Fruit fly (Drosophila melanogaster): ENCODE results near the gene CG14985.

dm6 chr3L:3972599-3972998, 30.7 kb upstream of the CG14985 start, which contains the start of gene CG43915:
- TF ChIP-seq sna (GFP tag; IDR thresholded peaks at IDR 0.05; ENCODE audit: partially characterized antibody): no peak
- TF ChIP-seq bab2 (GFP tag; optimal IDR thresholded peaks at IDR 0.05): no peak
- no peak for TF ChIP-seq CG30403 (GFP tag; optimal IDR thresholded peaks at IDR 0.05)
- TF ChIP-seq CG12744 (GFP tag; optimal IDR thresholded peaks at IDR 0.05): no peak
- no peak for TF ChIP-seq CG2712 (tag; optimal IDR thresholded peaks at IDR 0.05)
- TF ChIP-seq CG8478 (optimal IDR thresholded peaks at IDR 0.05): no peak
- no peak for TF ChIP-seq ssp (GFP tag; IDR thresholded peaks at IDR 0.05)
- TF ChIP-seq Aef1 (GFP tag; IDR thresholded peaks at IDR 0.05): no peak
- TF ChIP-seq nom (GFP tag; optimal IDR thresholded peaks at IDR 0.05): no peak
- no peak for TF ChIP-seq wor (GFP tag; IDR thresholded peaks at IDR 0.05)
- TF ChIP-seq D19A (tag; optimal IDR thresholded peaks at IDR 0.05): no peak
- no peak for TF ChIP-seq caup (GFP tag; optimal IDR thresholded peaks at IDR 0.05; ENCODE audit: severe bottlenecking)
- no peak for TF ChIP-seq CG17359 (tag; optimal IDR thresholded peaks at IDR 0.05)
- no peak for TF ChIP-seq so (GFP tag; IDR thresholded peaks at IDR 0.05)

All from whole organism, embryonic.